Fruit fly (Drosophila melanogaster) whole organism, embryonic: ENCODE results near the gene gpp.

Experiments used
- D ChIP-seq, 2 experiments: fragments of 200-800 bp in 1 of 2; fragments of >200 bp in 1 of 2; sonication (Bioruptor generic) in 1 of 2; optimal IDR thresholded peaks; 2 replicates in 1 of 2; 3 replicates in 1 of 2; lab custom pipeline; 2017; ENCODE audit warnings: mild to moderate bottlenecking in 1 of 2, missing biosample characterization in 1 of 2, missing genetic modification characterization in 1 of 2, missing genetic modification reagents in 1 of 2
- dmrt11E ChIP-seq: fragments of 200-800 bp; sonication (Bioruptor generic); optimal IDR thresholded peaks from 3 replicates; lab custom pipeline; 2018; ENCODE audit warnings: missing biosample characterization, mild to moderate bottlenecking, missing genetic modification characterization, moderate library complexity
- knrl ChIP-seq: fragments of 200-800 bp; sonication (Bioruptor generic); IDR thresholded peaks from 3 replicates; pipeline ENCODE4 v1.3.6; 2022; ENCODE audit warnings: missing biosample characterization, missing genetic modification characterization; ENCODE audit not compliant: partially characterized antibody

DNA sequence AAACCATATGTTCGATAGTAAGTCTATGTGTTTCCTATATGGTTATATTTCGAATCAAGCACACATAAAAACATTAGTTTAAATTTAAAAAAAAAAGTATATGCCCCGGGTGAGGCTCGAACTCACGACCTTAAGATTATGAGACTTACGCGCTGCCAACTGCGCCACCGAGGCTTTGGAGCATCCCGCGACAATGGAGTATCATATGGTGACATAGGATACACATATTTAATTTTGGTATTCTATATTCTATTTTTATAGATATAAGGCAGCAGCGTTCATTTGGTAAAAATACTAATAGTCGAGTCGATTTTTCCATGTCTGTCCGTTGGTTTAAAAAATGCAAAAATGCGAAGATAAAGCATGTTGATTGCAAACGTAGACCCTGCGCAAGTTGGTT is 89.3 kb downstream of the gpp start:
- TF ChIP-seq knrl (GFP tag; lab: Robert Waterston, UW) = no peak
- no peak for TF ChIP-seq D (optimal IDR thresholded peaks at IDR 0.05; lab: Kevin White, UChicago)
- TF ChIP-seq D (GFP tag; optimal IDR thresholded peaks at IDR 0.05; lab: Kevin White, UChicago) = no peak
- TF ChIP-seq dmrt11E (tag; lab: Kevin White, UChicago) = no peak
